Fruit fly (Drosophila melanogaster) whole organism, adult: ENCODE measurements around the gene Hr4.
A peak's percentile ranks its signal among the peaks of the same experiment; 100 is the strongest.

Source experiments
- CG11617 ChIP-seq: fragments of 200-800 bp; sonication (Bioruptor generic); optimal IDR thresholded peaks from 2 replicates; lab custom pipeline; 2017; ENCODE audit warnings: mild to moderate bottlenecking, missing biosample characterization, missing genetic modification reagents, missing genetic modification characterization
- CG12768 ChIP-seq: fragments of 200-800 bp; sonication (Bioruptor generic); optimal IDR thresholded peaks from 2 replicates; lab custom pipeline; 2017; ENCODE audit warnings: missing biosample characterization, missing genetic modification characterization, mild to moderate bottlenecking, moderate library complexity, missing genetic modification reagents
- CG14711 ChIP-seq: fragments of 200-800 bp; sonication (Bioruptor generic); optimal IDR thresholded peaks from 2 replicates; lab custom pipeline; 2018; ENCODE audit warnings: missing biosample characterization, mild to moderate bottlenecking, missing genetic modification characterization, moderate library complexity
- CG1620 ChIP-seq: fragments of 200-800 bp; sonication (Bioruptor generic); optimal IDR thresholded peaks from 2 replicates; lab custom pipeline; 2016; ENCODE audit warnings: missing biosample characterization, missing genetic modification characterization
- CG33017 ChIP-seq: fragments of 200-800 bp; sonication (Bioruptor generic); optimal IDR thresholded peaks from 2 replicates; lab custom pipeline; 2018; ENCODE audit warnings: missing biosample characterization, mild to moderate bottlenecking, missing genetic modification characterization, moderate library complexity
- CG5204 ChIP-seq: fragments of 200-800 bp; sonication (Bioruptor generic); optimal IDR thresholded peaks from 2 replicates; lab custom pipeline; 2016; ENCODE audit warnings: missing biosample characterization, missing genetic modification characterization
- CG7045 ChIP-seq: fragments of 200-800 bp; sonication (Bioruptor generic); optimal IDR thresholded peaks from 2 replicates; lab custom pipeline; 2017; ENCODE audit warnings: missing biosample characterization, mild to moderate bottlenecking, missing genetic modification characterization
- CG7101 ChIP-seq: fragments of 200-800 bp; sonication (Bioruptor generic); optimal IDR thresholded peaks from 2 replicates; lab custom pipeline; 2018; ENCODE audit warnings: missing biosample characterization, mild to moderate bottlenecking, missing genetic modification characterization, moderate library complexity
- Clk ChIP-seq: fragments of 200-800 bp; sonication (Bioruptor generic); optimal IDR thresholded peaks from 2 replicates; lab custom pipeline; 2017; ENCODE audit warnings: missing biosample characterization, missing genetic modification characterization
- Crg-1 ChIP-seq: fragments of 200-800 bp; sonication (Bioruptor generic); optimal IDR thresholded peaks from 2 replicates; lab custom pipeline; 2016; ENCODE audit warnings: missing biosample characterization, missing genetic modification characterization
- Hr96 ChIP-seq: fragments of 200-800 bp; sonication (Bioruptor generic); optimal IDR thresholded peaks from 2 replicates; lab custom pipeline; 2016; ENCODE audit warnings: missing biosample characterization, missing genetic modification characterization
- Mnt ChIP-seq: fragments of 200-800 bp; sonication (Bioruptor generic); optimal IDR thresholded peaks from 2 replicates; lab custom pipeline; 2016; ENCODE audit warnings: missing biosample characterization, mild to moderate bottlenecking, missing genetic modification characterization
- bab1 ChIP-seq: fragments of 200-800 bp; sonication (Bioruptor generic); optimal IDR thresholded peaks from 3 replicates; lab custom pipeline; 2019; ENCODE audit warnings: missing biosample characterization, mild to moderate bottlenecking, missing genetic modification characterization, moderate library complexity
- cic ChIP-seq: fragments of 200-800 bp; sonication (Bioruptor generic); optimal IDR thresholded peaks from 2 replicates; lab custom pipeline; 2017; ENCODE audit warnings: missing biosample characterization, mild to moderate bottlenecking, missing genetic modification characterization, moderate library complexity
- cnc ChIP-seq, 2 experiments: fragments of >200 bp; optimal IDR thresholded peaks; 2 replicates each; lab custom pipeline; 2017
- kay ChIP-seq: fragments of 200-800 bp; sonication (Bioruptor generic); peaks from one replicate; lab custom pipeline; 2016; ENCODE audit warnings: missing biosample characterization, missing genetic modification characterization, borderline replicate concordance
- ovo ChIP-seq: fragments of 200-800 bp; sonication (Bioruptor generic); optimal IDR thresholded peaks from 2 replicates; lab custom pipeline; 2016; ENCODE audit warnings: missing biosample characterization, missing genetic modification characterization
- pad ChIP-seq: fragments of 200-800 bp; sonication (Bioruptor generic); optimal IDR thresholded peaks from 3 replicates; lab custom pipeline; 2017; ENCODE audit warnings: missing biosample characterization, missing genetic modification characterization, mild to moderate bottlenecking, moderate library complexity, missing genetic modification reagents
- tj ChIP-seq: fragments of 200-800 bp; sonication (Bioruptor generic); optimal IDR thresholded peaks from 3 replicates; lab custom pipeline; 2017; ENCODE audit warnings: missing biosample characterization, mild to moderate bottlenecking, missing genetic modification characterization, moderate library complexity
- toe ChIP-seq: fragments of 200-800 bp; sonication (Bioruptor generic); optimal IDR thresholded peaks from 2 replicates; lab custom pipeline; 2016; ENCODE audit warnings: missing biosample characterization, missing genetic modification characterization

Gene Hr4

dm6 chrX:1964409-1965345, 22.9 kb downstream of the Hr4 start:
- TF ChIP-seq Mnt (GFP tag; lab: Kevin White, UChicago) = no peak
- TF ChIP-seq CG5204 (GFP tag; lab: Kevin White, UChicago) = no peak
- no peak for TF ChIP-seq Crg-1 (GFP tag; lab: Kevin White, UChicago)
- TF ChIP-seq kay (GFP tag; lab: Kevin White, UChicago) = no peak
- TF ChIP-seq CG7101 (tag; lab: Kevin White, UChicago) = no peak
- TF ChIP-seq tj (GFP tag; lab: Kevin White, UChicago) = no peak
- no peak for TF ChIP-seq CG7045 (GFP tag; lab: Kevin White, UChicago)
- no peak for TF ChIP-seq bab1 (GFP tag; lab: Kevin White, UChicago)
- no peak for TF ChIP-seq CG1620 (GFP tag; lab: Kevin White, UChicago)
- no peak for TF ChIP-seq CG12768
- no peak for TF ChIP-seq Clk (GFP tag; lab: Kevin White, UChicago)
- no peak for TF ChIP-seq CG33017
- TF ChIP-seq pad (GFP tag; lab: Kevin White, UChicago) = no peak

dm6 chrX:1965512-1965911, 23.8 kb downstream of the Hr4 start:
- TF ChIP-seq Clk (GFP tag; lab: Kevin White, UChicago) (no peak), CG12768 (no peak), CG33017 (no peak), tj (GFP tag; lab: Kevin White, UChicago) (peak; percentile 85)

- TF ChIP-seq CG1620 (GFP tag; lab: Kevin White, UChicago) (no peak), pad (GFP tag; lab: Kevin White, UChicago) (no peak), cic (GFP tag; lab: Kevin White, UChicago) (no peak), CG33017 (no peak), Hr96 (no peak), toe (no peak), tj (GFP tag; lab: Kevin White, UChicago) (peak; percentile 99), Crg-1 (GFP tag; lab: Kevin White, UChicago) (no peak)
Measured at dm6 chrX:1965979-1966778, 24.4 kb downstream of the Hr4 start.

dm6 chrX:1966779-1967520, 25.2 kb downstream of the Hr4 start:
- TF ChIP-seq Mnt (GFP tag; lab: Kevin White, UChicago) (no peak), CG33017 (no peak), toe (no peak), tj (GFP tag; lab: Kevin White, UChicago) (peak; percentile 62), CG1620 (GFP tag; lab: Kevin White, UChicago) (no peak), bab1 (GFP tag; lab: Kevin White, UChicago) (no peak), pad (GFP tag; lab: Kevin White, UChicago) (no peak)

- TF ChIP-seq pad (GFP tag; lab: Kevin White, UChicago) = no peak
- TF ChIP-seq tj (GFP tag; lab: Kevin White, UChicago) = no peak
- TF ChIP-seq Mnt (GFP tag; lab: Kevin White, UChicago) = no peak
- TF ChIP-seq CG14711 (tag; lab: Kevin White, UChicago) = no peak
- TF ChIP-seq toe = no peak
- no peak for TF ChIP-seq CG11617 (GFP tag; lab: Kevin White, UChicago)
- TF ChIP-seq Crg-1 (GFP tag; lab: Kevin White, UChicago) = no peak
- TF ChIP-seq CG7045 (GFP tag; lab: Kevin White, UChicago) = no peak
- no peak for TF ChIP-seq kay (GFP tag; lab: Kevin White, UChicago)
- TF ChIP-seq bab1 (GFP tag; lab: Kevin White, UChicago) = no peak
- no peak for TF ChIP-seq CG12768
- no peak for TF ChIP-seq cic (GFP tag; lab: Kevin White, UChicago)
- TF ChIP-seq CG33017 = no peak
- no peak for TF ChIP-seq cnc (optimal IDR thresholded peaks at IDR 0.05; lab: Kevin White, UChicago)
- no peak for TF ChIP-seq Clk (GFP tag; lab: Kevin White, UChicago)
- no peak for TF ChIP-seq CG7101 (tag; lab: Kevin White, UChicago)
- no peak for TF ChIP-seq CG1620 (GFP tag; lab: Kevin White, UChicago)
- TF ChIP-seq ovo (GFP tag; lab: Kevin White, UChicago) = no peak
Measured at dm6 chrX:1968152-1968551, 26.4 kb downstream of the Hr4 start.
